Worm (Caenorhabditis elegans) whole organism, L3 larva: ENCODE results near the gene sra-37.
A peak's percentile ranks its signal among the peaks of the same experiment; 100 is the strongest.

Experiments
- ama-1 ChIP-seq: fragments of 150-350 bp; optimal IDR thresholded peaks from 2 replicates; lab custom pipeline; 2018
- ceh-16 ChIP-seq: sonication (generic microtip); optimal IDR thresholded peaks from 2 replicates; lab custom pipeline; 2017; ENCODE audit warnings: missing biosample characterization, missing genetic modification characterization
- egl-27 ChIP-seq: sonication (generic microtip); optimal IDR thresholded peaks from 4 replicates; lab custom pipeline; 2017; ENCODE audit warnings: missing biosample characterization, missing genetic modification reagents, missing genetic modification characterization
- egl-5 ChIP-seq: fragments of 150-350 bp; optimal IDR thresholded peaks from 2 replicates; lab custom pipeline; 2017; ENCODE audit warnings: missing biosample characterization, missing genetic modification reagents, missing genetic modification characterization, inconsistent platforms
- elt-2 ChIP-seq: sonication (generic microtip); optimal IDR thresholded peaks from 2 replicates; lab custom pipeline; 2016; ENCODE audit warnings: missing genetic modification reagents, mild to moderate bottlenecking, missing genetic modification characterization, missing compliant biosample characterization
- elt-3 ChIP-seq, 3 experiments: fragments of 150-350 bp in 1 of 3; sonication (generic microtip) in 2 of 3; optimal IDR thresholded peaks; 2 replicates in 2 of 3; 4 replicates in 1 of 3; lab custom pipeline; 2014 to 2017; ENCODE audit warnings: missing biosample characterization in 3 of 3, missing genetic modification characterization in 3 of 3
- fkh-10 ChIP-seq: sonication (generic microtip); optimal IDR thresholded peaks from 2 replicates; lab custom pipeline; 2017; ENCODE audit warnings: missing biosample characterization, missing genetic modification reagents, missing genetic modification characterization
- fos-1 ChIP-seq: fragments of 150-350 bp; optimal IDR thresholded peaks from 2 replicates; lab custom pipeline; 2014; ENCODE audit warnings: missing biosample characterization, missing genetic modification characterization
- hmg-11 ChIP-seq: sonication (generic microtip); optimal IDR thresholded peaks from 2 replicates; lab custom pipeline; 2016; ENCODE audit warnings: missing genetic modification characterization, missing compliant biosample characterization
- lsy-12 ChIP-seq: sonication (generic microtip); optimal IDR thresholded peaks from 2 replicates; lab custom pipeline; 2016; ENCODE audit warnings: mild to moderate bottlenecking, missing genetic modification characterization, missing compliant biosample characterization
- mdl-1 ChIP-seq: fragments of 150-350 bp; optimal IDR thresholded peaks from 2 replicates; lab custom pipeline; 2014; ENCODE audit warnings: missing biosample characterization, missing genetic modification characterization
- nfya-1 ChIP-seq: sonication (generic microtip); optimal IDR thresholded peaks from 2 replicates; lab custom pipeline; 2017; ENCODE audit warnings: missing genetic modification characterization, mild to moderate bottlenecking, missing compliant biosample characterization, antibody characterized with exemption, moderate library complexity; ENCODE audit not compliant: insufficient read depth
- nhr-11 ChIP-seq: fragments of 150-350 bp; optimal IDR thresholded peaks from 2 replicates; lab custom pipeline; 2014; ENCODE audit warnings: missing biosample characterization, missing genetic modification characterization
- nhr-12 ChIP-seq: fragments of 150-350 bp; optimal IDR thresholded peaks from 2 replicates; lab custom pipeline; 2014; ENCODE audit warnings: missing biosample characterization, missing genetic modification characterization
- nhr-23 ChIP-seq: fragments of 150-350 bp; optimal IDR thresholded peaks from 2 replicates; lab custom pipeline; 2014; ENCODE audit warnings: missing biosample characterization, missing genetic modification reagents, missing genetic modification characterization
- nhr-237 ChIP-seq: fragments of 150-350 bp; optimal IDR thresholded peaks from 2 replicates; lab custom pipeline; 2014; ENCODE audit warnings: missing biosample characterization, missing genetic modification characterization
- nhr-25 ChIP-seq: sonication (generic microtip); optimal IDR thresholded peaks from 2 replicates; lab custom pipeline; 2017; ENCODE audit warnings: missing biosample characterization, missing genetic modification characterization
- nhr-28 ChIP-seq: fragments of 150-350 bp; optimal IDR thresholded peaks from 2 replicates; lab custom pipeline; 2014; ENCODE audit warnings: missing biosample characterization, missing genetic modification characterization
- nhr-67 ChIP-seq: fragments of 150-350 bp; optimal IDR thresholded peaks from 2 replicates; lab custom pipeline; 2014; ENCODE audit warnings: missing biosample characterization, missing genetic modification characterization
- nhr-76 ChIP-seq: fragments of 150-350 bp; sonication (generic microtip); optimal IDR thresholded peaks from 5 replicates; lab custom pipeline; 2014; ENCODE audit warnings: missing biosample characterization, missing genetic modification characterization
- nhr-77 ChIP-seq: fragments of 150-350 bp; optimal IDR thresholded peaks from 2 replicates; lab custom pipeline; 2014; ENCODE audit warnings: missing biosample characterization, missing genetic modification characterization
- pha-4 ChIP-seq: fragments of 150-350 bp; optimal IDR thresholded peaks from 2 replicates; lab custom pipeline; 2014; ENCODE audit warnings: missing biosample characterization, missing genetic modification reagents, missing genetic modification characterization
- sea-2 ChIP-seq: fragments of 150-350 bp; sonication (generic microtip); optimal IDR thresholded peaks from 4 replicates; lab custom pipeline; 2014; ENCODE audit warnings: missing biosample characterization, missing genetic modification reagents, missing genetic modification characterization
- unc-39 ChIP-seq: sonication (generic microtip); optimal IDR thresholded peaks from 4 replicates; lab custom pipeline; 2017; ENCODE audit warnings: missing biosample characterization, missing genetic modification characterization
- ztf-11 ChIP-seq: fragments of 150-350 bp; optimal IDR thresholded peaks from 2 replicates; lab custom pipeline; 2014; ENCODE audit warnings: missing biosample characterization, missing genetic modification characterization
- ztf-4 ChIP-seq: fragments of 150-350 bp; optimal IDR thresholded peaks from 2 replicates; lab custom pipeline; 2014; ENCODE audit warnings: missing biosample characterization, missing genetic modification characterization

Gene sra-37

ce11 chrX:13882639-13883038 lies 10.5 kb downstream of the sra-37 start, which contains the start of gene hlb-1:
TSS of gene hlb-1 (minus strand) at chrX:13882739.
- no peak for TF ChIP-seq nhr-76 (tag; lab: Kevin White, UChicago)
- peak; percentile 69 for TF ChIP-seq pha-4

ce11 chrX:13881760-13882369 lies 11.3 kb downstream of the sra-37 start:
- TF ChIP-seq nhr-237 (tag; lab: Kevin White, UChicago), result no peak
- TF ChIP-seq nfya-1 (tag; lab: Kevin White, UChicago), result no peak
- TF ChIP-seq hmg-11 (tag; lab: Kevin White, UChicago), result no peak
- no peak for TF ChIP-seq fkh-10 (GFP tag; lab: Kevin White, UChicago)
- no peak for TF ChIP-seq nhr-77 (tag; lab: Kevin White, UChicago)
- TF ChIP-seq pha-4, result no peak
- TF ChIP-seq lsy-12, result no peak
- TF ChIP-seq nhr-76 (tag; lab: Kevin White, UChicago), result no peak
- TF ChIP-seq nhr-67 (tag; lab: Kevin White, UChicago), result no peak
- TF ChIP-seq ztf-4 (tag; lab: Kevin White, UChicago), result no peak
- no peak for TF ChIP-seq egl-5 (tag; lab: Kevin White, UChicago)
- TF ChIP-seq nhr-12 (tag; lab: Kevin White, UChicago), result no peak
- TF ChIP-seq ama-1 (lab: Kevin White, UChicago), result no peak
- TF ChIP-seq sea-2 (GFP tag; lab: Kevin White, UChicago), result no peak
- no peak for TF ChIP-seq ztf-11 (tag; lab: Kevin White, UChicago)

ce11 chrX:13878082-13878481 lies 15.1 kb downstream of the sra-37 start:
- no peak for TF ChIP-seq nhr-28 (tag; lab: Kevin White, UChicago)
- TF ChIP-seq nhr-77 (tag; lab: Kevin White, UChicago), result no peak
- TF ChIP-seq fkh-10 (GFP tag; lab: Kevin White, UChicago), result no peak
- TF ChIP-seq nhr-11, result no peak
- TF ChIP-seq fos-1 (tag; lab: Kevin White, UChicago), result no peak
- no peak for TF ChIP-seq egl-27 (tag; lab: Kevin White, UChicago)
- TF ChIP-seq elt-2 (tag; lab: Kevin White, UChicago), result no peak
- no peak for TF ChIP-seq elt-3 (tag; optimal IDR thresholded peaks at IDR 0.05; lab: Kevin White, UChicago)

ce11 chrX:13876860-13877259 lies 16.3 kb downstream of the sra-37 start:
- TF ChIP-seq egl-5 (tag; lab: Kevin White, UChicago) (no peak), elt-2 (tag; lab: Kevin White, UChicago) (peak; percentile 46), mdl-1 (tag; lab: Kevin White, UChicago) (no peak), ama-1 (lab: Kevin White, UChicago) (no peak), hmg-11 (tag; lab: Kevin White, UChicago) (no peak), nhr-25 (tag; lab: Kevin White, UChicago) (no peak)

ce11 chrX:13875913-13876312 lies 17.2 kb downstream of the sra-37 start:
- TF ChIP-seq ceh-16 (tag; lab: Kevin White, UChicago) (no peak), unc-39 (peak; percentile 9)
- TF ChIP-seq, all 47 proteins: peak for 1

- TF ChIP-seq nhr-25 (tag; lab: Kevin White, UChicago), result no peak
- peak; percentile 77 for TF ChIP-seq egl-5 (tag; lab: Kevin White, UChicago)
Measured at ce11 chrX:13873324-13873933, 19.7 kb downstream of the sra-37 start.

- no peak for TF ChIP-seq ztf-4 (tag; lab: Kevin White, UChicago)
- peak; percentile 17 for TF ChIP-seq egl-5 (tag; lab: Kevin White, UChicago)
Measured at ce11 chrX:13871110-13871509, 22.0 kb downstream of the sra-37 start.

ce11 chrX:13864191-13864590 lies 29.0 kb downstream of the sra-37 start, which contains the start of gene M03B6.3:
TSS of gene M03B6.3 (minus strand) at chrX:13864292.
- TF ChIP-seq nhr-76 (tag; lab: Kevin White, UChicago) (no peak), nhr-23 (tag; lab: Kevin White, UChicago) (peak; percentile 3)
